Worm (Caenorhabditis elegans): ENCODE results near the gene nekl-3.

Gene nekl-3

ce11 chrX:12343279-12343678, 48.0 kb downstream of the nekl-3 start, which contains the start of the genes nspc-9 and nspc-10:
Gene nspc-9 (minus strand): TSS chrX:12343379.
Gene nspc-10 (plus strand): TSS chrX:12343609.
- TF ChIP-seq nhr-77 (tag; optimal IDR thresholded peaks at IDR 0.05) (no peak), gmeb-1 (tag; optimal IDR thresholded peaks at IDR 0.05) (no peak), Y55F3AM.14 (GFP tag; optimal IDR thresholded peaks at IDR 0.05) (no peak), fos-1 (tag; optimal IDR thresholded peaks at IDR 0.05) (no peak), zag-1 (tag; optimal IDR thresholded peaks at IDR 0.05) (no peak), elt-1 (tag; optimal IDR thresholded peaks at IDR 0.05) (no peak), mdl-1 (tag; optimal IDR thresholded peaks at IDR 0.05) (no peak), lin-11 (tag; optimal IDR thresholded peaks at IDR 0.05) (no peak), sma-3 (GFP tag; optimal IDR thresholded peaks at IDR 0.05) (no peak), lin-39 (tag; optimal IDR thresholded peaks at IDR 0.05) (no peak)

- TF ChIP-seq ztf-4 (tag; optimal IDR thresholded peaks at IDR 0.05) (no peak), gmeb-1 (tag; optimal IDR thresholded peaks at IDR 0.05) (no peak), ama-1 (optimal IDR thresholded peaks at IDR 0.05) (no peak), sma-3 (GFP tag; optimal IDR thresholded peaks at IDR 0.05) (no peak), nhr-77 (tag; optimal IDR thresholded peaks at IDR 0.05) (no peak), lin-13 (GFP tag; optimal IDR thresholded peaks at IDR 0.05) (no peak), egl-27 (tag; optimal IDR thresholded peaks at IDR 0.05) (no peak), zag-1 (tag; optimal IDR thresholded peaks at IDR 0.05) (no peak), crh-2 (tag; optimal IDR thresholded peaks at IDR 0.05) (no peak), nhr-6 (tag; optimal IDR thresholded peaks at IDR 0.05) (no peak)
Measured at ce11 chrX:12341338-12341737, 49.9 kb downstream of the nekl-3 start, which contains the start of gene zig-2. Gene zig-2 (minus strand): TSS chrX:12341438.
